Fruit fly (Drosophila melanogaster): ENCODE data around the gene CG2116.

Gene CG2116

DNA sequence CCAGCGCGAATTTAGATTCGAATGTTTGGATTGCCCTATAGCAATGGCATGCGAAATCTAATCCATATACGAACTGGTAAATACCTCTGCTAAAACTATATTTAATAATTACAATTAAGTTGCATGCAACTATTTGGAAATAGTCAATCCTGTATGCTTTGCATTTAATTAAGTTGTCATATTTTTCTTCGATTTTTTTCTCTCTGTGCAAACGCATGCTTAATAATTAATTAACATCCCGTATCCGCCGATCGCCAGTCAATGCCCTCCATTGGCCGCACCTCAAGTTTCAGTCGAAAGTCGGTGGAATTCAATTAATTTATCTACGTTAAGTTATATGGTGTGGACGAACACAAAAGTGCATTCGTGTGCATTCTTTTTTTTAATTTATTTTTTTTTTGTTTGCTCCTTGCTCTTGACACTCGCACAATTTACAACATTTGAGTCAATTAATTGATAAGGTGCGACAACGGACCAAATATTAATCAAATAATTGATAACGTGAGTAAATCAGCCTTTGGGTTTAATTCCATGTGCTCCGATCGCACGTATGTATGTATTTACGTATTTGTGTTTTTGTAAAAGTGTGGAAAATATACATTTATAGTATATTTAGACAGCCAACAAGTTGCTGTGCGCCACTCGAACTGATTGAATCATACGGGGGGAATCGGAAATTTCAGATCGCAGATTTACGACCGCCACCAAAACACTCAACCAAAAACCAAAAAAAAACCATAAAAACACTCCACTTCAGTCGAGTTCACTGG, 23.1 kb upstream of the CG2116 start (continued):
- TF ChIP-seq CG12104 (GFP tag; optimal IDR thresholded peaks at IDR 0.05) (no peak), Trl (optimal IDR thresholded peaks at IDR 0.05) (no peak), Trl (GFP tag; optimal IDR thresholded peaks at IDR 0.05) (no peak), CkIIα-i1 (GFP tag; IDR thresholded peaks at IDR 0.05) (no peak), pita (GFP tag; optimal IDR thresholded peaks at IDR 0.05) (no peak), CG34422 (GFP tag; IDR thresholded peaks at IDR 0.05) (no peak), H15 (GFP tag; IDR thresholded peaks at IDR 0.05) (no peak), CG1647 (GFP tag; optimal IDR thresholded peaks at IDR 0.05) (no peak), CG17612 (GFP tag; IDR thresholded peaks at IDR 0.05) (no peak), lmd (GFP tag; IDR thresholded peaks at IDR 0.05) (no peak), pan (optimal IDR thresholded peaks at IDR 0.05) (no peak), pan (GFP tag; optimal IDR thresholded peaks at IDR 0.05 in 1 of 2, IDR thresholded peaks at IDR 0.05 in 1 of 2) (no peak), CG13894 (tag; optimal IDR thresholded peaks at IDR 0.05) (no peak), Nf-YC (tag; optimal IDR thresholded peaks at IDR 0.05) (no peak), rib (GFP tag; IDR thresholded peaks at IDR 0.05) (no peak), CG15601 (tag; optimal IDR thresholded peaks at IDR 0.05) (peak; percentile 10), lab (GFP tag; optimal IDR thresholded peaks at IDR 0.05) (peak; percentile 34), row (GFP tag; IDR thresholded peaks at IDR 0.05) (no peak), CG30431 (GFP tag; optimal IDR thresholded peaks at IDR 0.05) (no peak), Dll (GFP tag; IDR thresholded peaks at IDR 0.05; ENCODE audit: partially characterized antibody) (no peak)

- TF ChIP-seq Deaf1 (tag; optimal IDR thresholded peaks at IDR 0.05), result peak; percentile 8
- peak; percentile 72 for TF ChIP-seq exex (tag; optimal IDR thresholded peaks at IDR 0.05)
- no peak for TF ChIP-seq kay (GFP tag; optimal IDR thresholded peaks at IDR 0.05)
- peak; percentile 87 for TF ChIP-seq pfk (GFP tag; optimal IDR thresholded peaks at IDR 0.05)
- no peak for TF ChIP-seq CG16779 (GFP tag; IDR thresholded peaks at IDR 0.05)
These were observed 21.7 kb upstream of the CG2116 start for dm6 chrX:8107936-8108335.

dm6 chrX:8110984-8111383, 18.6 kb upstream of the CG2116 start:
- peak; percentile 90; the same call in 2 of the 4 replicates for TF ChIP-seq chinmo (GFP tag; IDR thresholded peaks at IDR 0.05; ENCODE audit: partially characterized antibody)
- no peak for TF ChIP-seq exex (tag; optimal IDR thresholded peaks at IDR 0.05)
- TF ChIP-seq sr (GFP tag; IDR thresholded peaks at IDR 0.05), result peak; percentile 15; the same call in 1 of the 3 replicates
- TF ChIP-seq scrt (GFP tag; optimal IDR thresholded peaks at IDR 0.05), result no peak
- TF ChIP-seq vfl (GFP tag; optimal IDR thresholded peaks at IDR 0.05), result no peak
- no peak for TF ChIP-seq Hmr (GFP tag; optimal IDR thresholded peaks at IDR 0.05)
- TF ChIP-seq usp (GFP tag; optimal IDR thresholded peaks at IDR 0.05), result no peak
- no peak for TF ChIP-seq pan (optimal IDR thresholded peaks at IDR 0.05)
- TF ChIP-seq pan (GFP tag; optimal IDR thresholded peaks at IDR 0.05 in 1 of 2, IDR thresholded peaks at IDR 0.05 in 1 of 2), result peak in 1 of 2 experiments; percentile 14
- TF ChIP-seq HLH4C (GFP tag; IDR thresholded peaks at IDR 0.05; ENCODE audit: partially characterized antibody), result no peak
- peak; percentile 88 for TF ChIP-seq crol (GFP tag; IDR thresholded peaks at IDR 0.05)
- TF ChIP-seq Camta (GFP tag; optimal IDR thresholded peaks at IDR 0.05), result no peak
- no peak for TF ChIP-seq CG18599 (GFP tag; optimal IDR thresholded peaks at IDR 0.05)
- TF ChIP-seq CG15514 (GFP tag; optimal IDR thresholded peaks at IDR 0.05), result no peak
- no peak for TF ChIP-seq pb (GFP tag; optimal IDR thresholded peaks at IDR 0.05)
- no peak for TF ChIP-seq CG4617 (GFP tag; optimal IDR thresholded peaks at IDR 0.05; ENCODE audit: borderline replicate concordance)
- TF ChIP-seq wek (GFP tag; optimal IDR thresholded peaks at IDR 0.05), result no peak
- no peak for TF ChIP-seq CG4404 (GFP tag; IDR thresholded peaks at IDR 0.05)
- TF ChIP-seq Aef1 (GFP tag; IDR thresholded peaks at IDR 0.05), result no peak
- TF ChIP-seq CG14441 (GFP tag; IDR thresholded peaks at IDR 0.05), result no peak
- TF ChIP-seq sug (tag; optimal IDR thresholded peaks at IDR 0.05), result peak; percentile 26
